Fruit fly (Drosophila melanogaster) whole organism, embryonic: Measurements from ENCODE around the gene spn-E.

ENCODE experiments used
- Adf1 ChIP-seq: fragments of 200-800 bp; sonication (Bioruptor generic); IDR thresholded peaks from 2 replicates; pipeline ENCODE4 v1.3.6; 2022; ENCODE audit warnings: missing biosample characterization, missing genetic modification characterization
- Bgb ChIP-seq: fragments of 200-800 bp; sonication (Bioruptor generic); IDR thresholded peaks from 2 replicates; pipeline ENCODE4 v1.3.6; 2022; ENCODE audit warnings: missing biosample characterization, missing genetic modification characterization; ENCODE audit not compliant: partially characterized antibody
- CG11696 ChIP-seq: fragments of 200-800 bp; sonication (Bioruptor generic); IDR thresholded peaks from 2 replicates; pipeline ENCODE4 v1.3.6; 2022; ENCODE audit warnings: missing biosample characterization, missing genetic modification characterization
- CG13287 ChIP-seq: fragments of 200-800 bp; sonication (Bioruptor generic); IDR thresholded peaks from 2 replicates; pipeline ENCODE4 v1.3.6; 2022; ENCODE audit warnings: missing biosample characterization, missing genetic modification characterization; ENCODE audit not compliant: partially characterized antibody
- CG13424 ChIP-seq: fragments of 200-800 bp; sonication (Bioruptor generic); optimal IDR thresholded peaks from 2 replicates; lab custom pipeline; 2019; ENCODE audit warnings: missing biosample characterization, mild to moderate bottlenecking, missing genetic modification characterization, moderate library complexity
- CG15011 ChIP-seq: fragments of 200-800 bp; sonication (Bioruptor generic); optimal IDR thresholded peaks from 3 replicates; lab custom pipeline; 2018; ENCODE audit warnings: missing biosample characterization, mild to moderate bottlenecking, missing genetic modification characterization
- CG1529 ChIP-seq: fragments of 200-800 bp; sonication (Bioruptor generic); optimal IDR thresholded peaks from 3 replicates; lab custom pipeline; 2018; ENCODE audit warnings: missing biosample characterization, missing genetic modification characterization
- CG1603 ChIP-seq: fragments of 200-800 bp; sonication (Bioruptor generic); optimal IDR thresholded peaks from 2 replicates; lab custom pipeline; 2019; ENCODE audit warnings: missing biosample characterization, mild to moderate bottlenecking, missing genetic modification characterization, moderate library complexity
- CG30403 ChIP-seq: fragments of 200-800 bp; sonication (Bioruptor generic); optimal IDR thresholded peaks from 3 replicates; lab custom pipeline; 2016; ENCODE audit warnings: missing biosample characterization, missing genetic modification characterization
- CG30431 ChIP-seq: fragments of 200-800 bp; sonication (Bioruptor generic); optimal IDR thresholded peaks from 2 replicates; lab custom pipeline; 2017; ENCODE audit warnings: missing biosample characterization, missing genetic modification characterization
- CG32772 ChIP-seq: fragments of 200-800 bp; sonication (Bioruptor generic); IDR thresholded peaks from 2 replicates; pipeline ENCODE4 v1.3.6; 2022; ENCODE audit warnings: missing biosample characterization, missing genetic modification characterization
- CG5245 ChIP-seq: fragments of 200-800 bp; sonication (Bioruptor generic); optimal IDR thresholded peaks from 3 replicates; lab custom pipeline; 2016; ENCODE audit warnings: missing biosample characterization, missing genetic modification characterization
- CG6175 ChIP-seq: fragments of 200-800 bp; sonication (Bioruptor generic); IDR thresholded peaks from 3 replicates; pipeline ENCODE4 v1.3.6; 2022; ENCODE audit warnings: missing biosample characterization, missing genetic modification characterization
- CG7357 ChIP-seq: fragments of 200-800 bp; sonication (Bioruptor generic); IDR thresholded peaks from 3 replicates; pipeline ENCODE4 v1.3.6; 2022; ENCODE audit warnings: missing biosample characterization, missing genetic modification characterization
- CG7786 ChIP-seq: fragments of 200-800 bp; sonication (Bioruptor generic); optimal IDR thresholded peaks from 2 replicates; lab custom pipeline; 2016; ENCODE audit warnings: missing biosample characterization, missing genetic modification characterization
- CG7839 ChIP-seq: fragments of 200-800 bp; sonication (Bioruptor generic); optimal IDR thresholded peaks from 3 replicates; lab custom pipeline; 2018; ENCODE audit warnings: missing biosample characterization, mild to moderate bottlenecking, missing genetic modification characterization, moderate library complexity
- CG9215 ChIP-seq: fragments of 200-800 bp; sonication (Bioruptor generic); IDR thresholded peaks from 2 replicates; pipeline ENCODE4 v1.3.6; 2022; ENCODE audit warnings: missing biosample characterization, missing genetic modification characterization
- CG9817 ChIP-seq: fragments of 200-800 bp; sonication (Bioruptor generic); optimal IDR thresholded peaks from 2 replicates; lab custom pipeline; 2018; ENCODE audit warnings: missing biosample characterization, mild to moderate bottlenecking, missing genetic modification characterization, moderate library complexity
- CrebB ChIP-seq: fragments of 200-800 bp; sonication (Bioruptor generic); optimal IDR thresholded peaks from 3 replicates; lab custom pipeline; 2018; ENCODE audit warnings: missing biosample characterization, mild to moderate bottlenecking, missing genetic modification characterization
- D ChIP-seq, 2 experiments: fragments of 200-800 bp in 1 of 2; fragments of >200 bp in 1 of 2; sonication (Bioruptor generic) in 1 of 2; optimal IDR thresholded peaks; 2 replicates in 1 of 2; 3 replicates in 1 of 2; lab custom pipeline; 2017; ENCODE audit warnings: mild to moderate bottlenecking in 1 of 2, missing biosample characterization in 1 of 2, missing genetic modification characterization in 1 of 2, missing genetic modification reagents in 1 of 2
- Deaf1 ChIP-seq: fragments of 200-800 bp; optimal IDR thresholded peaks from 3 replicates; lab custom pipeline; 2019; ENCODE audit warnings: missing biosample characterization, mild to moderate bottlenecking, missing genetic modification characterization, moderate library complexity
- Dfd ChIP-seq, 2 experiments: fragments of >200 bp; optimal IDR thresholded peaks; 2 replicates each; lab custom pipeline; 2017; ENCODE audit warnings: missing biosample characterization in 2 of 2, missing genetic modification characterization in 2 of 2
- Dip3 ChIP-seq: fragments of 200-800 bp; sonication (Bioruptor generic); optimal IDR thresholded peaks from 3 replicates; lab custom pipeline; 2016; ENCODE audit warnings: missing biosample characterization, missing genetic modification characterization
- ERR ChIP-seq: fragments of 200-800 bp; sonication (Bioruptor generic); optimal IDR thresholded peaks from 2 replicates; lab custom pipeline; 2016; ENCODE audit warnings: missing biosample characterization, missing genetic modification characterization
- Elba2 ChIP-seq: fragments of 200-800 bp; sonication (Bioruptor generic); optimal IDR thresholded peaks from 3 replicates; lab custom pipeline; 2016; ENCODE audit warnings: missing biosample characterization, missing genetic modification characterization
- HHEX ChIP-seq: fragments of 200-800 bp; sonication (Bioruptor generic); optimal IDR thresholded peaks from 3 replicates; lab custom pipeline; 2017; ENCODE audit warnings: missing biosample characterization, mild to moderate bottlenecking, missing genetic modification characterization, missing genetic modification reagents
- Hr78 ChIP-seq, 2 experiments: fragments of 200-800 bp in 1 of 2; fragments of >200 bp in 1 of 2; sonication (Bioruptor generic) in 1 of 2; optimal IDR thresholded peaks; 2 replicates each; lab custom pipeline; 2017 to 2019; ENCODE audit warnings: missing biosample characterization in 2 of 2, missing genetic modification characterization in 2 of 2, mild to moderate bottlenecking in 1 of 2, moderate library complexity in 1 of 2
- NFAT ChIP-seq: fragments of 200-800 bp; sonication (Bioruptor generic); IDR thresholded peaks from 2 replicates; pipeline ENCODE4 v1.3.6; 2022; ENCODE audit warnings: missing biosample characterization, missing genetic modification characterization
- NK7.1 ChIP-seq: fragments of 200-800 bp; sonication (Bioruptor generic); optimal IDR thresholded peaks from 3 replicates; lab custom pipeline; 2016; ENCODE audit warnings: missing biosample characterization, missing genetic modification characterization
- Ptx1 ChIP-seq: fragments of 200-800 bp; sonication (Bioruptor generic); IDR thresholded peaks from 2 replicates; pipeline ENCODE4 v1.3.6; 2022; ENCODE audit warnings: missing biosample characterization, missing genetic modification characterization
- Side ChIP-seq: fragments of 200-800 bp; sonication (Bioruptor generic); optimal IDR thresholded peaks from 2 replicates; lab custom pipeline; 2016; ENCODE audit warnings: missing biosample characterization, missing genetic modification characterization
- bbx ChIP-seq: fragments of 200-800 bp; sonication (Bioruptor generic); IDR thresholded peaks from 2 replicates; pipeline ENCODE4 v1.3.6; 2022; ENCODE audit warnings: missing biosample characterization, missing genetic modification characterization; ENCODE audit not compliant: partially characterized antibody
- bcd ChIP-seq: fragments of 200-800 bp; sonication (Bioruptor generic); optimal IDR thresholded peaks from 2 replicates; lab custom pipeline; 2017; ENCODE audit warnings: missing biosample characterization, mild to moderate bottlenecking, missing genetic modification characterization
- fd3F ChIP-seq: fragments of 200-800 bp; sonication (Bioruptor generic); optimal IDR thresholded peaks from 2 replicates; lab custom pipeline; 2018; ENCODE audit warnings: missing biosample characterization, mild to moderate bottlenecking, missing genetic modification characterization, moderate library complexity
- fu2 ChIP-seq: fragments of 200-800 bp; sonication (Bioruptor generic); optimal IDR thresholded peaks from 2 replicates; lab custom pipeline; 2016; ENCODE audit warnings: missing biosample characterization, missing genetic modification characterization
- gem ChIP-seq: fragments of 200-800 bp; sonication (Bioruptor generic); optimal IDR thresholded peaks from 2 replicates; lab custom pipeline; 2019; ENCODE audit warnings: missing biosample characterization, mild to moderate bottlenecking, missing genetic modification characterization, moderate library complexity
- hb ChIP-seq: fragments of 200-800 bp; sonication (Bioruptor generic); IDR thresholded peaks from 3 replicates; pipeline ENCODE4 v1.3.6; 2022; ENCODE audit warnings: missing biosample characterization, missing genetic modification characterization; ENCODE audit not compliant: partially characterized antibody
- kay ChIP-seq: fragments of 200-800 bp; sonication (Bioruptor generic); optimal IDR thresholded peaks from 2 replicates; lab custom pipeline; 2016; ENCODE audit warnings: missing biosample characterization, missing genetic modification characterization
- ken ChIP-seq: fragments of 200-800 bp; sonication (Bioruptor generic); IDR thresholded peaks from 3 replicates; pipeline ENCODE4 v1.3.6; 2022; ENCODE audit warnings: missing biosample characterization, missing genetic modification characterization
- lola ChIP-seq, 3 experiments: fragments of >200 bp in 2 of 3; fragments of 200-800 bp in 1 of 3; sonication (Bioruptor generic) in 1 of 3; optimal IDR thresholded peaks; 2 replicates each; lab custom pipeline; 2017 to 2019; ENCODE audit warnings: missing biosample characterization in 3 of 3, missing genetic modification characterization in 3 of 3, mild to moderate bottlenecking in 1 of 3, moderate library complexity in 1 of 3
- mirr ChIP-seq: fragments of 200-800 bp; sonication (Bioruptor generic); optimal IDR thresholded peaks from 3 replicates; lab custom pipeline; 2018; ENCODE audit warnings: missing biosample characterization, mild to moderate bottlenecking, missing genetic modification characterization
- peb ChIP-seq: fragments of 200-800 bp; sonication (Bioruptor generic); IDR thresholded peaks from 2 replicates; pipeline ENCODE4 v1.3.6; 2022; ENCODE audit warnings: missing biosample characterization, missing genetic modification characterization
- ro ChIP-seq: fragments of 200-800 bp; sonication (Bioruptor generic); IDR thresholded peaks from 2 replicates; pipeline ENCODE4 v1.3.6; 2022; ENCODE audit warnings: missing biosample characterization, missing genetic modification characterization
- run ChIP-seq: fragments of 200-800 bp; sonication (Bioruptor generic); optimal IDR thresholded peaks from 3 replicates; lab custom pipeline; 2018; ENCODE audit warnings: missing biosample characterization, mild to moderate bottlenecking, missing genetic modification characterization
- schlank ChIP-seq: fragments of 200-800 bp; sonication (Bioruptor generic); optimal IDR thresholded peaks from 2 replicates; lab custom pipeline; 2018; ENCODE audit warnings: missing biosample characterization, mild to moderate bottlenecking, missing genetic modification characterization
- sens ChIP-seq: fragments of 200-800 bp; sonication (Bioruptor generic); peaks from one replicate; lab custom pipeline; 2016; ENCODE audit warnings: missing biosample characterization, missing genetic modification characterization
- shn ChIP-seq: fragments of 200-800 bp; sonication (Bioruptor generic); optimal IDR thresholded peaks from 3 replicates; lab custom pipeline; 2016; ENCODE audit warnings: missing biosample characterization, missing genetic modification characterization
- tna ChIP-seq: fragments of 200-800 bp; sonication (Bioruptor generic); IDR thresholded peaks from 2 replicates; pipeline ENCODE4 v1.3.6; 2022; ENCODE audit warnings: missing biosample characterization, missing genetic modification characterization; ENCODE audit not compliant: partially characterized antibody
- trem ChIP-seq: fragments of 200-800 bp; optimal IDR thresholded peaks from 3 replicates; lab custom pipeline; 2019; ENCODE audit warnings: missing biosample characterization, mild to moderate bottlenecking, missing genetic modification characterization, moderate library complexity
- ttk ChIP-seq: fragments of 200-800 bp; sonication (Bioruptor generic); IDR thresholded peaks from 2 replicates; pipeline ENCODE4 v2.1.2; 2022; ENCODE audit warnings: missing biosample characterization, missing genetic modification characterization
- z ChIP-seq: fragments of 200-800 bp; sonication (Bioruptor generic); IDR thresholded peaks from 3 replicates; pipeline ENCODE4 v1.3.6; 2022; ENCODE audit warnings: missing biosample characterization, missing genetic modification characterization

spn-E gene

DNA sequence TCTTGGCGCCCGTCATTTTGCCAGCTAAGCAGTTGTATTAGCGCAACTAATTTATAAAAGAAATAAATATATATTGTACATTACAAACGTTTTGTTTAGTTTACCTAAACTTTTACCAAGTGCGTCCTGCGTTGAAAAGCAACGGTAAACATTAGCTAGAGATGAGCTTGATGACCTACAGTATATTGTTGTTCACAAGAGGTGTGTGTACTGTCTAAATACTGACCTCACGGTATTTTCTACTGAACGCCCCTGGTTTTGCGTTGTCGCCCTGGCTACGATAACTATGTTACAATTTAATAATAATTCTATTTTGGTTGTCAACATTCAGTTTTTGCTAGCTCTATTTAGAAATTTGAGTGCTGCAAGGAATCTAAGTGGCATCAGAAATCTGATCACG is 44.8 kb upstream of the spn-E start, which contains the start of gene Acyp2 (continued):
- TF ChIP-seq Bgb (GFP tag; lab: Robert Waterston, UW): peak; percentile 67
- TF ChIP-seq bbx: peak; percentile 60
- TF ChIP-seq D (optimal IDR thresholded peaks at IDR 0.05; lab: Kevin White, UChicago): no peak
- no peak for TF ChIP-seq D (GFP tag; optimal IDR thresholded peaks at IDR 0.05; lab: Kevin White, UChicago)
- no peak for TF ChIP-seq CG7839
- TF ChIP-seq ro (GFP tag; lab: Robert Waterston, UW): no peak
- TF ChIP-seq bcd (GFP tag; lab: Kevin White, UChicago): no peak
- TF ChIP-seq CG1529 (GFP tag; lab: Kevin White, UChicago): no peak
- TF ChIP-seq Side (GFP tag; lab: Kevin White, UChicago): peak; percentile 12
- TF ChIP-seq CG11696 (GFP tag; lab: Robert Waterston, UW): no peak
- TF ChIP-seq ttk (GFP tag; lab: Robert Waterston, UW): no peak
- TF ChIP-seq Dfd (GFP tag; optimal IDR thresholded peaks at IDR 0.05; lab: Kevin White, UChicago): no peak
- TF ChIP-seq Ptx1 (GFP tag; lab: Robert Waterston, UW): peak; percentile 16; the same call in 1 of the 2 replicates
- TF ChIP-seq trem: peak; percentile 59
- TF ChIP-seq schlank (tag; lab: Kevin White, UChicago): no peak
- no peak for TF ChIP-seq NK7.1
- no peak for TF ChIP-seq fd3F (GFP tag; lab: Kevin White, UChicago)
- no peak for TF ChIP-seq run (tag; lab: Kevin White, UChicago)
- TF ChIP-seq gem (tag; lab: Kevin White, UChicago): peak; percentile 15
- TF ChIP-seq mirr (GFP tag; lab: Kevin White, UChicago): no peak
- TF ChIP-seq ERR: no peak
- no peak for TF ChIP-seq z (GFP tag; lab: Robert Waterston, UW)
- peak; percentile 8 for TF ChIP-seq shn
- TF ChIP-seq Elba2 (GFP tag; lab: Kevin White, UChicago): peak; percentile 8
- TF ChIP-seq Dip3 (GFP tag; lab: Kevin White, UChicago): no peak
- no peak for TF ChIP-seq CG30431 (GFP tag; lab: Kevin White, UChicago)
- no peak for TF ChIP-seq Hr78 (GFP tag; optimal IDR thresholded peaks at IDR 0.05; lab: Kevin White, UChicago)
- TF ChIP-seq ken (GFP tag; lab: Robert Waterston, UW): no peak
- no peak for TF ChIP-seq CG9215 (GFP tag; lab: Robert Waterston, UW)
- no peak for TF ChIP-seq HHEX
- peak; percentile 16 for TF ChIP-seq CG13424 (tag; lab: Kevin White, UChicago)
- peak; percentile 31; the same call in 1 of the 2 replicates for TF ChIP-seq tna (GFP tag; lab: Robert Waterston, UW)
- no peak for TF ChIP-seq CG7786
- TF ChIP-seq fu2 (GFP tag; lab: Kevin White, UChicago): no peak
- no peak for TF ChIP-seq CG15011
- no peak for TF ChIP-seq Adf1 (GFP tag; lab: Robert Waterston, UW)
- TF ChIP-seq kay (GFP tag; lab: Kevin White, UChicago): peak; percentile 12
- no peak for TF ChIP-seq Deaf1
- no peak for TF ChIP-seq lola (GFP tag; optimal IDR thresholded peaks at IDR 0.05; lab: Kevin White, UChicago)
- TF ChIP-seq hb (GFP tag; lab: Robert Waterston, UW): no peak
- TF ChIP-seq sens (GFP tag; lab: Kevin White, UChicago): peak; percentile 80
- peak; percentile 71 for TF ChIP-seq CG13287 (GFP tag; lab: Robert Waterston, UW)
- peak; percentile 77 for TF ChIP-seq CG1603
- no peak for TF ChIP-seq CG7357
- no peak for TF ChIP-seq CrebB (tag; lab: Kevin White, UChicago)
- TF ChIP-seq CG9817: peak; percentile 0
- TF ChIP-seq NFAT: no peak; the same call in 1 of the 2 replicates
- no peak for TF ChIP-seq peb
- TF ChIP-seq CG32772 (GFP tag; lab: Robert Waterston, UW): 0 out of 2 replicates have a peak, but pooled peaks have one; percentile 6
- TF ChIP-seq CG6175 (GFP tag; lab: Robert Waterston, UW): no peak
- no peak for TF ChIP-seq CG5245 (GFP tag; lab: Kevin White, UChicago)
- peak; percentile 40 for TF ChIP-seq CG30403 (GFP tag; lab: Kevin White, UChicago)
